Worm (Caenorhabditis elegans): ENCODE measurements around the gene exc-12.

DNA sequence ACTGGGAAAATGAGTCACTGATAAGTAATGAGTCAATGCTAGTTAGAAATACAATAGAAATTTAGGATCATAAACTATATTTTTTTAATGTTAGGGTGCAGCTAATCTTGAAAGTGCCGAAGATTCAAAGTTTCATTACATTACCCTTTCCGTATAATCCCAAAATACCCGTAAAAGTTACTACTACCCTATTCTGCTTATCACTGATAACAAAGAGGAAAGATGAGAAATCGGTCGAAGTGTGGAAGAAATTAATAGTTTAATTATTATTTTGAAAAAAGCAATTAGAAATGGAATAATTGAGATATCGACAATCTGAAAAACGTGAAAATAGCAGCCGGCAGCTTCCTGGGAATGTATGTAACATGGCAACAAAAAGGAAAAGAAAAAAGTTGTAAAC, 36.6 kb upstream of the exc-12 start:
- TF ChIP-seq alr-1 (tag; optimal IDR thresholded peaks at IDR 0.05) (no peak), mab-5 (tag; optimal IDR thresholded peaks at IDR 0.05) (no peak), nhr-6 (tag; optimal IDR thresholded peaks at IDR 0.05) (no peak), unc-39 (tag; optimal IDR thresholded peaks at IDR 0.05) (no peak), nhr-237 (tag; optimal IDR thresholded peaks at IDR 0.05) (no peak), unc-62 (GFP tag; optimal IDR thresholded peaks at IDR 0.05) (no peak), nhr-23 (tag; optimal IDR thresholded peaks at IDR 0.05) (no peak), nhr-77 (tag; optimal IDR thresholded peaks at IDR 0.05) (no peak), R02D3.7 (tag; optimal IDR thresholded peaks at IDR 0.05) (no peak), mbf-1 (tag; optimal IDR thresholded peaks at IDR 0.05) (no peak)

Measured in whole organism, L2 larva.